Worm (Caenorhabditis elegans): ENCODE results near the gene Y6E2A.1.

Y6E2A.1 gene

ce11 chrV:15733020-15733419 lies 22.7 kb upstream of the Y6E2A.1 start:
- TF ChIP-seq ttx-3 (tag; optimal IDR thresholded peaks at IDR 0.05) (no peak), pros-1 (tag; optimal IDR thresholded peaks at IDR 0.05) (no peak), ceh-14 (tag; optimal IDR thresholded peaks at IDR 0.05) (no peak), hlh-15 (tag; optimal IDR thresholded peaks at IDR 0.05) (no peak), ceh-6 (GFP tag; optimal IDR thresholded peaks at IDR 0.05) (no peak), sdc-2 (tag; optimal IDR thresholded peaks at IDR 0.05) (no peak), ref-2 (tag; optimal IDR thresholded peaks at IDR 0.05) (no peak), ceh-30 (tag; optimal IDR thresholded peaks at IDR 0.05) (no peak), pat-9 (tag; optimal IDR thresholded peaks at IDR 0.05) (no peak), fkh-10 (GFP tag; optimal IDR thresholded peaks at IDR 0.05) (no peak), ets-4 (tag; optimal IDR thresholded peaks at IDR 0.05) (no peak), nhr-11 (tag; optimal IDR thresholded peaks at IDR 0.05) (no peak), ceh-24 (tag; optimal IDR thresholded peaks at IDR 0.05) (no peak), fkh-6 (tag; optimal IDR thresholded peaks at IDR 0.05) (no peak), F13H6.1 (tag; optimal IDR thresholded peaks at IDR 0.05) (no peak), unc-3 (GFP tag; conservative IDR thresholded peaks at IDR 0.05) (no peak), unc-3 (tag; optimal IDR thresholded peaks at IDR 0.05) (no peak), unc-86 (tag; optimal IDR thresholded peaks at IDR 0.05) (no peak), ceh-9 (tag; optimal IDR thresholded peaks at IDR 0.05) (no peak), pha-2 (tag; optimal IDR thresholded peaks at IDR 0.05) (no peak)

- TF ChIP-seq elt-2 (tag; optimal IDR thresholded peaks at IDR 0.05), result no peak
Measured at ce11 chrV:15732209-15732608, 21.9 kb upstream of the Y6E2A.1 start, which contains the start of gene str-38. str-38 (minus strand) TSS chrV:15732309.

- TF ChIP-seq ceh-6 (GFP tag; optimal IDR thresholded peaks at IDR 0.05) (no peak), ttx-3 (tag; optimal IDR thresholded peaks at IDR 0.05) (no peak), sox-2 (GFP tag; IDR thresholded peaks at IDR 0.05) (no peak), pha-2 (tag; optimal IDR thresholded peaks at IDR 0.05) (no peak)
Measured at ce11 chrV:15730459-15730858, 20.2 kb upstream of the Y6E2A.1 start, which contains the start of gene Y6E2A.10. Y6E2A.10 (minus strand) TSS chrV:15730559.

- TF ChIP-seq ceh-22 (tag; optimal IDR thresholded peaks at IDR 0.05) (no peak), ets-4 (tag; optimal IDR thresholded peaks at IDR 0.05) (no peak), nfya-1 (tag; optimal IDR thresholded peaks at IDR 0.05) (no peak)
Measured at ce11 chrV:15726610-15727009, 16.3 kb upstream of the Y6E2A.1 start, which contains the start of the genes irld-57 and sfxn-1.3. irld-57 (minus strand) TSS chrV:15726710. sfxn-1.3 (plus strand) TSS chrV:15726841.

ce11 chrV:15721888-15722287 lies 11.6 kb upstream of the Y6E2A.1 start, which contains the start of gene srh-140:
srh-140 (plus strand) TSS chrV:15722188.
- TF ChIP-seq zip-5 (tag; optimal IDR thresholded peaks at IDR 0.05), result no peak
- no peak for TF ChIP-seq pha-4 (tag; optimal IDR thresholded peaks at IDR 0.05)
- no peak for TF ChIP-seq fkh-10 (GFP tag; optimal IDR thresholded peaks at IDR 0.05)
- no peak for TF ChIP-seq ama-1 (optimal IDR thresholded peaks at IDR 0.05)
- TF ChIP-seq lin-11 (tag; optimal IDR thresholded peaks at IDR 0.05), result no peak

- TF ChIP-seq gmeb-2 (tag; optimal IDR thresholded peaks at IDR 0.05) (no peak), pha-4 (tag; optimal IDR thresholded peaks at IDR 0.05) (no peak)
Measured at ce11 chrV:15721431-15721830, 11.1 kb upstream of the Y6E2A.1 start.

- no peak for TF ChIP-seq Y22D7AL.16 (tag; optimal IDR thresholded peaks at IDR 0.05)
- no peak for TF ChIP-seq K02D7.2 (tag; optimal IDR thresholded peaks at IDR 0.05)
- TF ChIP-seq pha-4 (tag; optimal IDR thresholded peaks at IDR 0.05), result no peak
- no peak for TF ChIP-seq npax-4 (tag; optimal IDR thresholded peaks at IDR 0.05)
- no peak for TF ChIP-seq ceh-18 (tag; optimal IDR thresholded peaks at IDR 0.05)
Measured at ce11 chrV:15719570-15719969, 9.3 kb upstream of the Y6E2A.1 start, which contains the start of gene Y6E2A.7. Y6E2A.7 (plus strand) TSS chrV:15719870.

Measured in whole organism, late embryonic.